Fruit fly (Drosophila melanogaster): ENCODE measurements around the gene lz.

The lz gene

DNA sequence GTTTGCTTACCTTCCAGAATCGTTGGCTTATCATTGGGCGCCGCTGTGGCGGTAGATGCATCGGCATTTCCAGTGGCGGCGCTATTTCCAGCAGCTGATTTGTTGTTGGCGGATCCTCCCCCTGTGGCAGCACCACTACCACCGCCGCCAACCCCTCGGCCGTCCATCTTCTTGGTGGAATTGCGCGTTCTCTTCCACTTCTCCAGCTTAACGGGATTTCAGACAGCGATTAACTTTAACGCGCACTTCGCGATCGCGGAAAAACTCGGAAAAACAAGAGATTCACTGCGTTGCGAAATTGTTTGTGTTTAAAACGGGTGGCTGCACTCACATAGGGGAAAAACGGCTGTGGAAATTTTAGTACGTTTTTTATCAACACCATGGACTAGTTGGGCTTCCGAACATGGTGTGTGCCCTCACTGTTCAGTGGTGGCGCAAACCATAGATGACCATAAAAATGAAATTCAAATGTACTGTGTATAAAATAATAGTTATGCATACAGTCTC, 1.6 kb upstream of the lz start, which contains the start of gene c11.1 (continued):
- TF ChIP-seq twi (tag; optimal IDR thresholded peaks at IDR 0.05) (no peak), vvl (GFP tag; IDR thresholded peaks at IDR 0.05) (no peak), CG32767 (GFP tag; IDR thresholded peaks at IDR 0.05) (no peak), CG4854 (GFP tag; optimal IDR thresholded peaks at IDR 0.05) (no peak), Ravus (GFP tag; IDR thresholded peaks at IDR 0.05) (no peak), CG6765 (GFP tag; optimal IDR thresholded peaks at IDR 0.05) (no peak), Hmx (GFP tag; optimal IDR thresholded peaks at IDR 0.05) (no peak), CG9797 (GFP tag; optimal IDR thresholded peaks at IDR 0.05) (peak; percentile 73), gro (GFP tag; optimal IDR thresholded peaks at IDR 0.05) (no peak), CG30403 (GFP tag; optimal IDR thresholded peaks at IDR 0.05) (no peak), CG2120 (GFP tag; optimal IDR thresholded peaks at IDR 0.05) (peak; percentile 32), CHES-1-like (GFP tag; optimal IDR thresholded peaks at IDR 0.05) (peak; percentile 55), Hr3 (GFP tag; optimal IDR thresholded peaks at IDR 0.05) (no peak), GATAe (GFP tag; conservative IDR thresholded peaks at IDR 0.05) (no peak), CrebB (tag; optimal IDR thresholded peaks at IDR 0.05) (no peak), CG3838 (GFP tag; optimal IDR thresholded peaks at IDR 0.05) (no peak), pnt (GFP tag; optimal IDR thresholded peaks at IDR 0.05) (no peak), crp (GFP tag; optimal IDR thresholded peaks at IDR 0.05) (peak in 1 of 2 experiments; percentile 65), CG11085 (GFP tag; IDR thresholded peaks at IDR 0.05) (no peak), chinmo (GFP tag; IDR thresholded peaks at IDR 0.05; ENCODE audit: partially characterized antibody) (peak; percentile 72; the same call in 2 of the 4 replicates), Oaz (GFP tag; IDR thresholded peaks at IDR 0.05) (no peak), her (GFP tag; optimal IDR thresholded peaks at IDR 0.05) (no peak), nmo (GFP tag; optimal IDR thresholded peaks at IDR 0.05) (peak; percentile 30), Fer3 (tag; optimal IDR thresholded peaks at IDR 0.05) (no peak), ci (GFP tag; IDR thresholded peaks at IDR 0.05) (peak; percentile 34; the same call in 1 of the 3 replicates), CG8290 (GFP tag; optimal IDR thresholded peaks at IDR 0.05) (peak; percentile 50), CG8290 (tag; optimal IDR thresholded peaks at IDR 0.05) (no peak), ro (GFP tag; IDR thresholded peaks at IDR 0.05) (no peak), onecut (GFP tag; IDR thresholded peaks at IDR 0.05) (no peak), gfzf (GFP tag; optimal IDR thresholded peaks at IDR 0.05) (peak; percentile 95), CG11093 (GFP tag; IDR thresholded peaks at IDR 0.05) (no peak), CG13424 (tag; optimal IDR thresholded peaks at IDR 0.05) (no peak)

DNA sequence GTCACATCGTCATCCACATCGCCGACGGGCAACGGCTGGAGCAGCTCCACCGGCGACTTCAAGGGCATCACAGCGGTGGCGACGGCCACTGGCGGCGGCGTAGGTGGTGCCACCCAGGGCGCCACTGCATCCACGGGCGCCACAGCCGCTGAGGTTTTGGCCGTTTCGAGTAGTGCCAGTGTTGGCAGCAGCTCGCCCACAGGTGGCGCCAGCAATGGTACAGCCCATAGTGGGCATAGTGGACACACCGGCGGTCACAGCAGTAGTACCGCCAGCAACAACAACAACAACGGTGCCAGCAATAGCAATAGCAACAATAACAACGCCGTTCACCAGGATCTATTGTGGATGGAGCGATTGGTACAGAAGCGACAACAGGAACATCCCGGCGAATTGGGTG, 1.9 kb downstream of the lz start:
- TF ChIP-seq Lpt (GFP tag; optimal IDR thresholded peaks at IDR 0.05) (no peak), bbx (GFP tag; IDR thresholded peaks at IDR 0.05; ENCODE audit: partially characterized antibody) (no peak), B-H1 (GFP tag; IDR thresholded peaks at IDR 0.05) (no peak), sens-2 (GFP tag; IDR thresholded peaks at IDR 0.05) (no peak), CG4854 (GFP tag; optimal IDR thresholded peaks at IDR 0.05) (no peak), Hmx (GFP tag; optimal IDR thresholded peaks at IDR 0.05) (no peak), Bdp1 (GFP tag; optimal IDR thresholded peaks at IDR 0.05) (no peak), Pdp1 (GFP tag; optimal IDR thresholded peaks at IDR 0.05) (no peak), CG12071 (GFP tag; optimal IDR thresholded peaks at IDR 0.05) (no peak), D19A (tag; optimal IDR thresholded peaks at IDR 0.05) (no peak), CG13296 (GFP tag; optimal IDR thresholded peaks at IDR 0.05) (no peak), CG3847 (GFP tag; IDR thresholded peaks at IDR 0.05) (no peak), gcm2 (GFP tag; optimal IDR thresholded peaks at IDR 0.05) (no peak), Spps (tag; optimal IDR thresholded peaks at IDR 0.05) (no peak), CG10979 (tag; optimal IDR thresholded peaks at IDR 0.05) (peak; percentile 59), CG2199 (GFP tag; IDR thresholded peaks at IDR 0.05) (no peak), CG31441 (GFP tag; IDR thresholded peaks at IDR 0.05) (no peak), CG4360 (GFP tag; IDR thresholded peaks at IDR 0.05) (peak; percentile 44; the same call in 1 of the 2 replicates), CkIIα-i1 (GFP tag; IDR thresholded peaks at IDR 0.05) (no peak), bigmax (GFP tag; optimal IDR thresholded peaks at IDR 0.05) (no peak), Fer3 (tag; optimal IDR thresholded peaks at IDR 0.05) (no peak), wdn (GFP tag; IDR thresholded peaks at IDR 0.05) (no peak), CG16863 (GFP tag; optimal IDR thresholded peaks at IDR 0.05) (no peak), D (optimal IDR thresholded peaks at IDR 0.05) (no peak), D (GFP tag; optimal IDR thresholded peaks at IDR 0.05) (no peak)

All from whole organism, embryonic.